Fruit fly (Drosophila melanogaster) whole organism, embryonic: ENCODE measurements around the gene SMSr.

Experiments used
- Ada2b ChIP-seq: fragments of 200-800 bp; sonication (Bioruptor generic); IDR thresholded peaks from 2 replicates; pipeline ENCODE4 v1.3.6; 2022; ENCODE audit warnings: missing biosample characterization, missing genetic modification characterization
- CG10267 ChIP-seq: fragments of 200-800 bp; sonication (Bioruptor generic); optimal IDR thresholded peaks from 2 replicates; lab custom pipeline; 2018; ENCODE audit warnings: missing biosample characterization, mild to moderate bottlenecking, missing genetic modification characterization, moderate library complexity
- CG10565 ChIP-seq: fragments of 200-800 bp; sonication (Bioruptor generic); optimal IDR thresholded peaks from 3 replicates; lab custom pipeline; 2016; ENCODE audit warnings: missing biosample characterization, mild to moderate bottlenecking, missing genetic modification characterization
- CG11398 ChIP-seq: fragments of 200-800 bp; sonication (Bioruptor generic); optimal IDR thresholded peaks from 2 replicates; lab custom pipeline; 2016; ENCODE audit warnings: missing biosample characterization, missing genetic modification characterization
- CG12104 ChIP-seq: fragments of 200-800 bp; sonication (Bioruptor generic); optimal IDR thresholded peaks from 3 replicates; lab custom pipeline; 2016; ENCODE audit warnings: missing biosample characterization, missing genetic modification characterization
- CG13894 ChIP-seq: fragments of 200-800 bp; sonication (Bioruptor generic); optimal IDR thresholded peaks from 3 replicates; lab custom pipeline; 2018; ENCODE audit warnings: missing biosample characterization, mild to moderate bottlenecking, missing genetic modification characterization, moderate library complexity
- CG16779 ChIP-seq: fragments of 200-800 bp; sonication (Bioruptor generic); IDR thresholded peaks from 2 replicates; pipeline ENCODE4 v1.3.6; 2022; ENCODE audit warnings: missing biosample characterization, missing genetic modification characterization
- CG17328 ChIP-seq: fragments of 200-800 bp; sonication (Bioruptor generic); IDR thresholded peaks from 2 replicates; pipeline ENCODE4 v1.3.6; 2022; ENCODE audit warnings: missing biosample characterization, missing genetic modification characterization
- CG17829 ChIP-seq: fragments of 200-800 bp; optimal IDR thresholded peaks from 2 replicates; lab custom pipeline; 2019; ENCODE audit warnings: missing biosample characterization, mild to moderate bottlenecking, missing genetic modification characterization, moderate library complexity
- CG18599 ChIP-seq: fragments of 200-800 bp; sonication (Bioruptor generic); optimal IDR thresholded peaks from 3 replicates; lab custom pipeline; 2017; ENCODE audit warnings: missing biosample characterization, missing genetic modification characterization, mild to moderate bottlenecking, moderate library complexity, missing genetic modification reagents
- CG2129 ChIP-seq: fragments of 200-800 bp; sonication (Bioruptor generic); IDR thresholded peaks from 2 replicates; pipeline ENCODE4 v1.3.6; 2022; ENCODE audit warnings: missing biosample characterization, missing genetic modification characterization; ENCODE audit not compliant: partially characterized antibody
- CG2199 ChIP-seq: fragments of 200-800 bp; sonication (Bioruptor generic); IDR thresholded peaks from 3 replicates; pipeline ENCODE4 v1.3.6; 2022; ENCODE audit warnings: missing biosample characterization, missing genetic modification characterization
- CG2889 ChIP-seq: fragments of 200-800 bp; sonication (Bioruptor generic); IDR thresholded peaks from 3 replicates; pipeline ENCODE4 v1.3.6; 2022; ENCODE audit warnings: missing biosample characterization, missing genetic modification characterization
- CG33557 ChIP-seq: fragments of 200-800 bp; sonication (Bioruptor generic); optimal IDR thresholded peaks from 2 replicates; lab custom pipeline; 2019; ENCODE audit warnings: missing biosample characterization, mild to moderate bottlenecking, missing genetic modification characterization, moderate library complexity
- CG34224 ChIP-seq: fragments of 200-800 bp; sonication (Bioruptor generic); IDR thresholded peaks from 3 replicates; pipeline ENCODE4 v1.3.6; 2022; ENCODE audit warnings: missing biosample characterization, missing genetic modification characterization; ENCODE audit not compliant: partially characterized antibody
- CG3726 ChIP-seq: fragments of 200-800 bp; sonication (Bioruptor generic); IDR thresholded peaks from 3 replicates; pipeline ENCODE4, ENCODE4 v1.3.6; 2022; ENCODE audit warnings: missing biosample characterization, missing genetic modification characterization
- CG3838 ChIP-seq: fragments of 200-800 bp; sonication (Bioruptor generic); optimal IDR thresholded peaks from 3 replicates; lab custom pipeline; 2016; ENCODE audit warnings: missing biosample characterization, missing genetic modification characterization
- CG3847 ChIP-seq: fragments of 200-800 bp; sonication (Bioruptor generic); IDR thresholded peaks from 2 replicates; pipeline ENCODE4 v1.3.6; 2022; ENCODE audit warnings: missing biosample characterization, missing genetic modification characterization
- CG4404 ChIP-seq: fragments of 200-800 bp; sonication (Bioruptor generic); IDR thresholded peaks from 2 replicates; pipeline ENCODE4 v1.3.6; 2022; ENCODE audit warnings: missing biosample characterization, missing genetic modification characterization
- CG4730 ChIP-seq: fragments of 200-800 bp; sonication (Bioruptor generic); IDR thresholded peaks from 2 replicates; pipeline ENCODE4 v1.3.6; 2022; ENCODE audit warnings: missing biosample characterization, missing genetic modification characterization
- CG7556 ChIP-seq: fragments of 200-800 bp; sonication (Bioruptor generic); optimal IDR thresholded peaks from 2 replicates; lab custom pipeline; 2017; ENCODE audit warnings: missing biosample characterization, mild to moderate bottlenecking, missing genetic modification characterization
- CG8388 ChIP-seq: fragments of 200-800 bp; sonication (Bioruptor generic); optimal IDR thresholded peaks from 2 replicates; lab custom pipeline; 2019; ENCODE audit warnings: missing biosample characterization, mild to moderate bottlenecking, missing genetic modification characterization, moderate library complexity
- CG8478 ChIP-seq: fragments of >200 bp; optimal IDR thresholded peaks from 2 replicates; lab custom pipeline; 2018
- Dad ChIP-seq: fragments of 200-800 bp; sonication (Bioruptor generic); optimal IDR thresholded peaks from 3 replicates; lab custom pipeline; 2016; ENCODE audit warnings: missing biosample characterization, missing genetic modification characterization
- Dek ChIP-seq: fragments of 200-800 bp; sonication (Bioruptor generic); optimal IDR thresholded peaks from 3 replicates; lab custom pipeline; 2019; ENCODE audit warnings: missing biosample characterization, mild to moderate bottlenecking, missing genetic modification characterization, moderate library complexity
- Dip2 ChIP-seq: fragments of 200-800 bp; sonication (Bioruptor generic); IDR thresholded peaks from 2 replicates; pipeline ENCODE4 v1.3.6; 2022; ENCODE audit warnings: missing biosample characterization, missing genetic modification characterization
- Dll ChIP-seq: fragments of 200-800 bp; sonication (Bioruptor generic); IDR thresholded peaks from 4 replicates; pipeline ENCODE4 v1.3.6; 2022; ENCODE audit warnings: missing biosample characterization, missing genetic modification characterization; ENCODE audit not compliant: partially characterized antibody
- E2f2 ChIP-seq: fragments of 200-800 bp; sonication (Bioruptor generic); IDR thresholded peaks from 2 replicates; pipeline ENCODE4 v1.3.6; 2022; ENCODE audit warnings: missing biosample characterization, missing genetic modification characterization
- Eip74EF ChIP-seq, 2 experiments: fragments of 200-800 bp in 1 of 2; fragments of >200 bp in 1 of 2; sonication (Bioruptor generic) in 1 of 2; optimal IDR thresholded peaks; 2 replicates each; lab custom pipeline; 2017 to 2019; ENCODE audit warnings: missing biosample characterization in 2 of 2, missing genetic modification characterization in 2 of 2, mild to moderate bottlenecking in 1 of 2, moderate library complexity in 1 of 2
- Hand ChIP-seq: fragments of 200-800 bp; sonication (Bioruptor generic); optimal IDR thresholded peaks from 2 replicates; lab custom pipeline; 2017; ENCODE audit warnings: mild to moderate bottlenecking, missing biosample characterization, missing genetic modification reagents, missing genetic modification characterization
- Hey ChIP-seq: fragments of 200-800 bp; sonication (Bioruptor generic); optimal IDR thresholded peaks from 3 replicates; lab custom pipeline; 2018; ENCODE audit warnings: missing biosample characterization, mild to moderate bottlenecking, missing genetic modification characterization
- Hr51 ChIP-seq, 2 experiments: fragments of 200-800 bp; sonication (Bioruptor generic); optimal IDR thresholded peaks; 2 replicates in 1 of 2; 3 replicates in 1 of 2; lab custom pipeline; 2016 to 2018; ENCODE audit warnings: missing biosample characterization in 2 of 2, missing genetic modification characterization in 2 of 2, mild to moderate bottlenecking in 1 of 2, moderate library complexity in 1 of 2
- Lim3 ChIP-seq: fragments of 200-800 bp; sonication (Bioruptor generic); IDR thresholded peaks from 2 replicates; pipeline ENCODE4 v1.3.6; 2022; ENCODE audit warnings: missing biosample characterization, missing genetic modification characterization
- Neu2 ChIP-seq: fragments of 200-800 bp; sonication (Bioruptor generic); optimal IDR thresholded peaks from 3 replicates; lab custom pipeline; 2016; ENCODE audit warnings: missing biosample characterization, missing genetic modification characterization, borderline replicate concordance
- Ssrp ChIP-seq: fragments of 200-800 bp; sonication (Bioruptor generic); optimal IDR thresholded peaks from 2 replicates; lab custom pipeline; 2018; ENCODE audit warnings: missing biosample characterization, mild to moderate bottlenecking, missing genetic modification characterization, moderate library complexity
- YL-1 ChIP-seq: fragments of 200-800 bp; sonication (Bioruptor generic); optimal IDR thresholded peaks from 3 replicates; lab custom pipeline; 2017; ENCODE audit warnings: missing biosample characterization, mild to moderate bottlenecking, missing genetic modification characterization
- al ChIP-seq: fragments of 200-800 bp; sonication (Bioruptor generic); IDR thresholded peaks from 2 replicates; pipeline ENCODE4 v1.3.6; 2022; ENCODE audit warnings: missing biosample characterization, missing genetic modification characterization
- cad ChIP-seq: fragments of >200 bp; optimal IDR thresholded peaks from 2 replicates; lab custom pipeline; 2017; ENCODE audit warnings: missing biosample characterization, missing genetic modification characterization
- cas ChIP-seq: fragments of 200-800 bp; sonication (Bioruptor generic); IDR thresholded peaks from 2 replicates; pipeline ENCODE4 v1.3.6; 2022; ENCODE audit warnings: missing biosample characterization, missing genetic modification characterization
- corto ChIP-seq: fragments of 200-800 bp; sonication (Bioruptor generic); optimal IDR thresholded peaks from 2 replicates; lab custom pipeline; 2016; ENCODE audit warnings: missing biosample characterization, mild to moderate bottlenecking, missing genetic modification characterization, moderate library complexity
- dpn ChIP-seq, 2 experiments: fragments of 200-800 bp; sonication (Bioruptor generic); optimal IDR thresholded peaks; 3 replicates each; lab custom pipeline; 2016; ENCODE audit warnings: missing biosample characterization in 2 of 2, missing genetic modification characterization in 2 of 2
- en ChIP-seq: fragments of 200-800 bp; sonication (Bioruptor generic); optimal IDR thresholded peaks from 2 replicates; lab custom pipeline; 2016; ENCODE audit warnings: missing biosample characterization, missing genetic modification characterization
- jigr1 ChIP-seq: fragments of 200-800 bp; sonication (Bioruptor generic); IDR thresholded peaks from 3 replicates; pipeline ENCODE4 v1.3.6; 2022; ENCODE audit warnings: missing biosample characterization, missing genetic modification characterization
- ken ChIP-seq: fragments of 200-800 bp; sonication (Bioruptor generic); IDR thresholded peaks from 3 replicates; pipeline ENCODE4 v1.3.6; 2022; ENCODE audit warnings: missing biosample characterization, missing genetic modification characterization
- klu ChIP-seq: fragments of 200-800 bp; sonication (Bioruptor generic); IDR thresholded peaks from 2 replicates; pipeline ENCODE4 v1.3.6; 2022; ENCODE audit warnings: missing biosample characterization, missing genetic modification characterization
- knrl ChIP-seq: fragments of 200-800 bp; sonication (Bioruptor generic); IDR thresholded peaks from 3 replicates; pipeline ENCODE4 v1.3.6; 2022; ENCODE audit warnings: missing biosample characterization, missing genetic modification characterization; ENCODE audit not compliant: partially characterized antibody
- lilli ChIP-seq: fragments of 200-800 bp; sonication (Bioruptor generic); optimal IDR thresholded peaks from 3 replicates; lab custom pipeline; 2016; ENCODE audit warnings: missing biosample characterization, missing genetic modification characterization
- pb ChIP-seq: fragments of 200-800 bp; sonication (Bioruptor generic); optimal IDR thresholded peaks from 3 replicates; lab custom pipeline; 2016; ENCODE audit warnings: missing biosample characterization, missing genetic modification characterization
- pzg ChIP-seq: fragments of 200-800 bp; sonication (Bioruptor generic); optimal IDR thresholded peaks from 3 replicates; lab custom pipeline; 2018; ENCODE audit warnings: missing biosample characterization, mild to moderate bottlenecking, missing genetic modification characterization, moderate library complexity
- repo ChIP-seq: fragments of 200-800 bp; sonication (Bioruptor generic); optimal IDR thresholded peaks from 2 replicates; lab custom pipeline; 2016; ENCODE audit warnings: missing biosample characterization, missing genetic modification characterization
- twi ChIP-seq: fragments of 200-800 bp; optimal IDR thresholded peaks from 2 replicates; lab custom pipeline; 2019; ENCODE audit warnings: missing biosample characterization, mild to moderate bottlenecking, missing genetic modification characterization, moderate library complexity

SMSr gene

DNA sequence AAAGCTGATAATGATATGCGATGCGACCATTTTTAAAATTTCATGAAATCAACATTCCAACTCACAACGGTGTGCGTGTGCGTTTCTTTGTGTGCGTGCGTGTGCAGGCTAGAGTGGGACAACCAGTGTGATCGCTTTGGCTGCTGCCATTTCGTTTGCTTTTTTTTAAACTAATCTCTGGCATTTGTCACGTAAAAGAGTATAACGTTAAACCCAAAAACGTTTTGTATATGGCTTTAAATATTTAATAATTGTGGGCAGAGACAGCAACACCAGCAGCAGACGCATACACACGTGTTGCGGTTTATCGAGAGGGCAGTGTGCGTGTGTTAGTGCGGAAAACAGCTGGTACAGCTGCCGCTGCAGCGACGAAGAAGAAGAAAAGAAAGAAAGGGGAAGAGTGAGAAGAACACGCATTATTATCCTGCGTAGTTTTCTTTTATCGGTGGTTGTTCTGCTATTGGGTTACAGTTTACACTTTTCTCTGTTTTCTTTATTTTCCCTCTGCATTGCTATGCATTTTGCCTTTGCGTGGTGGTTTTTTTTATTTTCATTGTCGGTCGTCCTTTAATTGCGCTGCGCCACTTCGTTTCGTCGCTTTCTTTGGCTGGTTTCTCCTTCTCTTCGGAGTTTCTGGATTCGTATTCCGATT, 10.9 kb downstream of the SMSr start (continued):
- no peak for TF ChIP-seq CG7556 (GFP tag; lab: Kevin White, UChicago)
- TF ChIP-seq E2f2 (GFP tag; lab: Robert Waterston, UW): no peak
- no peak for TF ChIP-seq CG8388
- TF ChIP-seq Hr51 (GFP tag; optimal IDR thresholded peaks at IDR 0.05; lab: Kevin White, UChicago): no peak
- peak; percentile 19 for TF ChIP-seq CG17829 (tag; lab: Kevin White, UChicago)
- no peak for TF ChIP-seq al (GFP tag; lab: Robert Waterston, UW)
- peak; percentile 12 for TF ChIP-seq pzg (GFP tag; lab: Kevin White, UChicago)
- TF ChIP-seq ken (GFP tag; lab: Robert Waterston, UW): no peak
- TF ChIP-seq en (GFP tag; lab: Kevin White, UChicago): no peak
- TF ChIP-seq CG16779 (GFP tag; lab: Robert Waterston, UW): no peak
- TF ChIP-seq twi (tag; lab: Kevin White, UChicago): peak; percentile 71
- TF ChIP-seq CG10267: no peak
- no peak for TF ChIP-seq klu (GFP tag; lab: Robert Waterston, UW)
- no peak for TF ChIP-seq CG34224 (GFP tag; lab: Robert Waterston, UW)
- no peak for TF ChIP-seq cad
- no peak for TF ChIP-seq Lim3 (GFP tag; lab: Robert Waterston, UW)
- TF ChIP-seq cas (GFP tag; lab: Robert Waterston, UW): no peak
- TF ChIP-seq corto (GFP tag; lab: Kevin White, UChicago): no peak
- TF ChIP-seq knrl: 0 out of 3 replicates have a peak, but pooled peaks have one; percentile 21
- no peak for TF ChIP-seq Ssrp (tag; lab: Kevin White, UChicago)
- TF ChIP-seq CG33557 (GFP tag; lab: Kevin White, UChicago): no peak
- no peak for TF ChIP-seq Hey
- 0 out of 4 replicates have a peak, but pooled peaks have one; percentile 21 for TF ChIP-seq Dll (GFP tag; lab: Robert Waterston, UW)
- no peak for TF ChIP-seq CG18599
- TF ChIP-seq repo (GFP tag; lab: Kevin White, UChicago): no peak
- TF ChIP-seq CG3838 (GFP tag; lab: Kevin White, UChicago): no peak
- no peak for TF ChIP-seq CG10565
- TF ChIP-seq CG4404: no peak
- no peak for TF ChIP-seq Neu2 (GFP tag; lab: Kevin White, UChicago)
- no peak for TF ChIP-seq CG4730 (GFP tag; lab: Robert Waterston, UW)
- no peak for TF ChIP-seq jigr1
- no peak for TF ChIP-seq Hand (GFP tag; lab: Kevin White, UChicago)
- peak; percentile 93 for TF ChIP-seq YL-1 (GFP tag; lab: Kevin White, UChicago)
- TF ChIP-seq CG17328 (GFP tag; lab: Robert Waterston, UW): no peak
- TF ChIP-seq CG8478 (lab: Kevin White, UChicago): peak; percentile 95
- no peak for TF ChIP-seq CG3847 (GFP tag; lab: Robert Waterston, UW)
- TF ChIP-seq CG11398 (GFP tag; lab: Kevin White, UChicago): no peak
- no peak for TF ChIP-seq CG12104 (GFP tag; lab: Kevin White, UChicago)
- no peak for TF ChIP-seq Dad (GFP tag; lab: Kevin White, UChicago)
- no peak for TF ChIP-seq Dek (tag; lab: Kevin White, UChicago)
- TF ChIP-seq CG3726: no peak
- no peak for TF ChIP-seq dpn (GFP tag; optimal IDR thresholded peaks at IDR 0.05; lab: Kevin White, UChicago)
- TF ChIP-seq Ada2b (GFP tag; lab: Robert Waterston, UW): no peak
- no peak for TF ChIP-seq pb (GFP tag; lab: Kevin White, UChicago)
- no peak for TF ChIP-seq Eip74EF (GFP tag; optimal IDR thresholded peaks at IDR 0.05; lab: Kevin White, UChicago)
- TF ChIP-seq CG2129 (GFP tag; lab: Robert Waterston, UW): no peak
- TF ChIP-seq CG13894 (tag; lab: Kevin White, UChicago): no peak
- no peak for TF ChIP-seq lilli (GFP tag; lab: Kevin White, UChicago)
- no peak for TF ChIP-seq Dip2 (GFP tag; lab: Robert Waterston, UW)
- TF ChIP-seq CG2889 (GFP tag; lab: Robert Waterston, UW): no peak
- peak; percentile 87 for TF ChIP-seq CG2199 (GFP tag; lab: Robert Waterston, UW)
